Worm (Caenorhabditis elegans): Measurements from ENCODE around the gene Y39B6A.41.

The Y39B6A.41 gene

DNA sequence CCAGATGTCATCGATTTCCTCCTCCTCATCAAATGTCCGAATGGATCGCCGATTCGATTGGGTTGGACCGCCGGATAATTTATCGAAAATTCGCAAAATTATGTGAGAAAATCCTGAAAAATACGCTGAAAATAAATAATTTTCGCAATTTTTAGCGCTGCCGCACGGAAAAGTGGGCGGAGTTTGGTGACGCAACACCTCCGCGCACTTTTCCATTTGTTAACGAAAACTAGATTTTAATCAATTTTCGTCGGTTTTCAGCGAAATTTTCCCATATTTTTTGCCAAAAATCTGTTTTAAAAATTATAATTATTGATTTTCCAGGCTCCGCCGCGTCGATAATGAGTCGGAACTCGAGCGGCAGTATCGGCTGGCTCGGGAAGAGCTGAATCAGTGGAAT, 23.2 kb upstream of the Y39B6A.41 start, which contains the start of gene Y39B6A.34 (continued):
- TF ChIP-seq pbrm-1 (GFP tag; IDR thresholded peaks at IDR 0.05) (0 out of 2 replicates have a peak, but pooled peaks have one; percentile 25), F49E8.2 (tag; optimal IDR thresholded peaks at IDR 0.05; ENCODE audit: insufficient read depth) (no peak), T07F8.4 (tag; optimal IDR thresholded peaks at IDR 0.05) (no peak), ceh-27 (GFP tag; optimal IDR thresholded peaks at IDR 0.05) (no peak), hlh-26 (GFP tag; conservative IDR thresholded peaks at IDR 0.05) (no peak), K11D2.4 (GFP tag; IDR thresholded peaks at IDR 0.05) (no peak), attf-3 (GFP tag; conservative IDR thresholded peaks at IDR 0.05) (no peak), mxl-1 (tag; optimal IDR thresholded peaks at IDR 0.05) (no peak), xnd-1 (tag; optimal IDR thresholded peaks at IDR 0.05) (no peak), K12H6.12 (tag; optimal IDR thresholded peaks at IDR 0.05) (peak; percentile 71), tbx-9 (tag; optimal IDR thresholded peaks at IDR 0.05; ENCODE audit: borderline replicate concordance) (no peak), snpc-1.1 (tag; optimal IDR thresholded peaks at IDR 0.05; ENCODE audit: insufficient read depth) (no peak), sdz-38 (tag; optimal IDR thresholded peaks at IDR 0.05) (no peak), Y79H2A.3 (GFP tag; conservative IDR thresholded peaks at IDR 0.05) (no peak), zim-3 (tag; optimal IDR thresholded peaks at IDR 0.05) (no peak), nfya-2 (GFP tag; IDR thresholded peaks at IDR 0.05) (no peak), D2030.7 (GFP tag; IDR thresholded peaks at IDR 0.05) (0 out of 2 replicates have a peak, but pooled peaks have one; percentile 15), lsl-1 (GFP tag; optimal IDR thresholded peaks at IDR 0.05) (no peak), B0035.1 (tag; optimal IDR thresholded peaks at IDR 0.05) (no peak), him-1 (tag; optimal IDR thresholded peaks at IDR 0.05) (no peak), snpc-1.3 (tag; optimal IDR thresholded peaks at IDR 0.05; ENCODE audit: insufficient read depth) (peak; percentile 39), F57A8.1 (GFP tag; optimal IDR thresholded peaks at IDR 0.05) (no peak), let-526 (GFP tag; IDR thresholded peaks at IDR 0.05) (no peak), B0336.3 (GFP tag; IDR thresholded peaks at IDR 0.05) (peak; percentile 58), sea-2 (GFP tag; IDR thresholded peaks at IDR 0.05) (no peak), dox-1 (GFP tag; IDR thresholded peaks at IDR 0.05) (peak; percentile 56), Y95B8A.8 (GFP tag; IDR thresholded peaks at IDR 0.05) (no peak), lir-1 (GFP tag; conservative IDR thresholded peaks at IDR 0.05) (no peak; the same call in 1 of the 2 replicates), mcd-1 (GFP tag; IDR thresholded peaks at IDR 0.05) (0 out of 2 replicates have a peak, but pooled peaks have one; percentile 22), madf-10 (tag; optimal IDR thresholded peaks at IDR 0.05) (no peak), ztf-18 (tag; optimal IDR thresholded peaks at IDR 0.05) (peak; percentile 57), lin-40 (tag; optimal IDR thresholded peaks at IDR 0.05) (no peak), lin-54 (GFP tag; optimal IDR thresholded peaks at IDR 0.05) (peak; percentile 7), egl-44 (GFP tag; IDR thresholded peaks at IDR 0.05) (no peak), ceh-100 (GFP tag; IDR thresholded peaks at IDR 0.05) (no peak), ztf-3 (GFP tag; optimal IDR thresholded peaks at IDR 0.05) (no peak), unc-130 (GFP tag; optimal IDR thresholded peaks at IDR 0.05) (no peak), zfh-2 (GFP tag; conservative IDR thresholded peaks at IDR 0.05) (0 out of 2 replicates have a peak, but pooled peaks have one; percentile 19)

DNA sequence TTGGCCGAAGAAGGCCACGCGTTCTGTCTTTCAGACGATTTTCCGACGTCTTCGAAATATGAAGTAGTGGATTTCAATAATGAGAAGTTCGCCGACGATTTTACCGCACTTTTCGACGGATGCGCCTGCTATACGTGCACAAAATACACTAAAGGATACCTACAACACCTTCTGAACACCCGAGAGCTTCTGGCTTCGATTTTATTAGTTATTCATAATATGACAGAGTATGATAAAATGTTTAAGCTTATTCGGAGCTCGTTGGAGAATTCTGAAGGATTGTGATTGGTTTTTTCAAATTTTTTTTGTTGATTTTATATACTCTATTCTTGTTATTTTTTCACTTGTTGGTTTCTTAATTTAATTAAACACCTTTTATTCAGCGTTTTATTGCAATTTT, 22.8 kb upstream of the Y39B6A.41 start:
- TF ChIP-seq him-1 (tag; optimal IDR thresholded peaks at IDR 0.05) (no peak), ZK185.1 (tag; optimal IDR thresholded peaks at IDR 0.05; ENCODE audit: poor library complexity, severe bottlenecking) (no peak), F52B5.7 (tag; optimal IDR thresholded peaks at IDR 0.05) (no peak), lir-1 (GFP tag; conservative IDR thresholded peaks at IDR 0.05) (no peak), nfya-2 (GFP tag; IDR thresholded peaks at IDR 0.05) (no peak), hrde-1 (tag; optimal IDR thresholded peaks at IDR 0.05; ENCODE audit: borderline replicate concordance) (no peak), K12H6.12 (tag; optimal IDR thresholded peaks at IDR 0.05) (no peak), pbrm-1 (GFP tag; IDR thresholded peaks at IDR 0.05) (no peak), rec-8 (tag; optimal IDR thresholded peaks at IDR 0.05) (no peak), D2030.7 (GFP tag; IDR thresholded peaks at IDR 0.05) (no peak), sdz-38 (tag; optimal IDR thresholded peaks at IDR 0.05) (no peak), K11D2.4 (GFP tag; IDR thresholded peaks at IDR 0.05) (no peak)

Measured in whole organism, young adult.